Worm (Caenorhabditis elegans): ENCODE data around the gene Y42G9A.1.
A peak's percentile ranks its signal among the peaks of the same experiment; 100 is the strongest.

DNA sequence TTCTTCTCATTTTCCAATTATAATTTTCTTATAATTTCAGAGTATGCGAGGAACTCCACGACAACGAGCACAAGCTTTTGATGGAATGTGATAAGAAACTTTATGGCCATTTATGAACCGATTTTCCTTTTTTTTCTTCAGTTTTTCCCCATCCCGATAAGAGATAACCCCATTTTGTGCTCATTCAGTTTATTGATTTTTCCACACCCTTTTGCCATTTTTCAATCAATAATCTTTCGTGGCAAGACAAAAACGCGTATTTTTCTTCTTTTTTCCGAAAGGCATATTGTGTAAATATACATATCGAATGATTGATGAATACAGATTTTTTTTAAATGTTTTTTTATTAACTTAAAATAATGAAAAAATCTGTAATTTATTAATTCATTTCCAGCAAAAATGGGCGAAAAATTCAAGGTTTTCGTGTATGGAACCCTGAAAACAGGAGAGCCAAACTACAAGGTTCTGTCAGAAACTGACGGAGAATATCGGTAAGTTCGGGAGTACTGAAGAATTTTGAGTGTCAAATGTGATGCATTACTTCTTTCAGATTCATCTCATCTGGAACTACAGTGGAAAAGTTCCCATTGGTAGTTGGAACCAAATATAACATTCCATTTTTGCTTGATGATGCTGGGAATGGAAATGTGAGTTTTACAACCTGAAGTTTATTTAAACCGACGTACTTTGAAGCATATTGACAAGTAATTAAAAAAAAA lies 14.7 kb downstream of the Y42G9A.1 start, which contains the start of gene F42A10.9:
- TF ChIP-seq fos-1 (tag; optimal IDR thresholded peaks at IDR 0.05), result peak; percentile 34
- peak; percentile 86 for TF ChIP-seq ama-1 (optimal IDR thresholded peaks at IDR 0.05)
- TF ChIP-seq unc-62 (GFP tag; optimal IDR thresholded peaks at IDR 0.05), result no peak
- TF ChIP-seq ztf-4 (tag; optimal IDR thresholded peaks at IDR 0.05), result no peak
- no peak for TF ChIP-seq nhr-12 (tag; optimal IDR thresholded peaks at IDR 0.05)
